Worm (Caenorhabditis elegans): ENCODE data around the gene F56H9.9.

Gene F56H9.9

DNA sequence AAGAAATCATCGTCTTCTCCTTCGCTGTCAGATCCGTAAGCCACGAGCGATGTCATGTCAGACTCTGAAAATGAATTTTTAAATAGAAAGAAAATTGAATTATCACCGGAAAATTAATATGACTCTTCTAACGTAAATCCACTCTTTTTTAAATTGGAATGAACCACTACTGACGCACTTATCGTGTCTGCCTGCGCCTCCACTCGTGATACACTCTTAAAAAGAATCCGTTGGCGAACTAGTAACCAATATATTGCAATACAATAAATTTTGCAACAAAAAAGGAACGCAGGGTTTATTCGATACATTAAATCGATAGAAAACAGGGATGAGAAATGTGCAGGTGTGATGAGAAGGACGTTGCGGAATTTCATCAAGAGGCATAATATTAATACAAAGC, 35.2 kb upstream of the F56H9.9 start, which contains the start of gene ccch-3:
ccch-3 (minus strand) TSS at position 262 of the 400 bp plus-strand sequence.
- TF ChIP-seq ets-7 (tag; optimal IDR thresholded peaks at IDR 0.05) = no peak
- no peak for TF ChIP-seq tbx-11 (GFP tag; IDR thresholded peaks at IDR 0.05)

DNA sequence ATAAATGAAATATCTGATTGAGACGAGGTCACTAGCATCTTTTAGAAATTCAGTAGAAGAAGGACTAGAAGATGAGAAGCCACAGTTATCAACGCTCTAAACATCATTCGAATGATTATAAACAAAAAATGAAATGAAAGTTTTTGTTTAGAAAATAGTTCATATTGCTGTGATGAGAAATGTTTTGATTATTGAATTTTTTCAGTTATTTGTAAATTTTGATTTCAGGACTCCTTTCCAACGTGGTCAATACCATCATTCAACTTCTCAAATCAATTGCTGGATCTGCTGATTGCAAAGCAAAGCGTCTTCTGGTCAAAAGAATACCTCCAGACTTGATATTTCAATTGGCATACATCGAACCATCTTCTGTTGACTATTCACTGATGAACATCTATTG, 33.9 kb upstream of the F56H9.9 start, which contains the start of gene W05B10.6:
W05B10.6 (minus strand) TSS at position 101 of the 400 bp plus-strand sequence.
- TF ChIP-seq tbx-11 (GFP tag; IDR thresholded peaks at IDR 0.05) (no peak), tra-4 (tag; optimal IDR thresholded peaks at IDR 0.05) (no peak), ceh-36 (tag; optimal IDR thresholded peaks at IDR 0.05) (no peak)

DNA sequence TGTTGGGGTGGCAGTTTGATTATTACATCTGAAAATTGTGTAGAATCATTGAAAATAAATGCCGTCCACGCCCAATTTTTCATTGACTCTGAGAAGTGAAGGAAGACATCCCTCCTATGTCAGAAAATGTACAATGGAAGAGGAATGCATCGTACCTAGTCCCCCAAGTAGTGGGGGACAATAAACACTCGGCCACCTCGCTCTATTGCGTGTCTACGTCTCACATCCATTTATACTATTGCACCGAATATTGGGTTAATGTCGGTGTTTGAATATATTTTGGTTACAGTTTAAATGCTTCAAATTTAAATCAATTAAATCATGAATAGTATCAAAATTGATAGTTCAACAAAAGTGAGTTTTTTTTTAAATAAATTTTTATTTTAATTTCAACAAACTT, 25.4 kb upstream of the F56H9.9 start, which contains the start of gene lin-25:
lin-25 (plus strand) TSS at position 290 of the 400 bp plus-strand sequence.
- TF ChIP-seq flt-1 (GFP tag; IDR thresholded peaks at IDR 0.05) = no peak
- TF ChIP-seq hnd-1 (tag; optimal IDR thresholded peaks at IDR 0.05) = no peak
- no peak for TF ChIP-seq F13C5.2 (tag; optimal IDR thresholded peaks at IDR 0.05)
- TF ChIP-seq scrt-1 (GFP tag; IDR thresholded peaks at IDR 0.05) = no peak
- no peak for TF ChIP-seq sea-1 (GFP tag; conservative IDR thresholded peaks at IDR 0.05)
- no peak for TF ChIP-seq ets-7 (tag; optimal IDR thresholded peaks at IDR 0.05)

DNA sequence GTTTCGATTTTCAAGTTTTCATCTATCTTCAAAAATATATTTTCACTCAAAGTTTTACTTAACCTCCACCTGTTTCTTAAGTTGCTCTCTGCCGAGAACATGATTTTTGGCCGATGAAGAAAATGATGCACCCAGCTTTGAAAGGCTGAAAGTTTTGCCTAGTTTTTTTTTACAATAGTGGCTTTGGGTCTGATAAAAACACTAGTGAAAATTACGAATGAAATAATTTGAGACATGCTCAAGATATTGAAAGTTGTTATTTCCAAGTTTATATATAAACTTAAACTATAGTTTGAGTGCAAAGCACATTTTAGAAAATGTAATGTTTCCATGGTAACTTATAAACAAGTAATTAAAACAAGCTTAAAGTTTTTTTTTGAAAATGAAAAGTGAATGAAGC, 24.9 kb upstream of the F56H9.9 start, which contains the start of gene gpa-9:
gpa-9 (minus strand) TSS at position 101 of the 400 bp plus-strand sequence.
- TF ChIP-seq hnd-1 (tag; optimal IDR thresholded peaks at IDR 0.05) (no peak), F13C5.2 (tag; optimal IDR thresholded peaks at IDR 0.05) (no peak), ets-7 (tag; optimal IDR thresholded peaks at IDR 0.05) (no peak), ceh-36 (tag; optimal IDR thresholded peaks at IDR 0.05) (no peak), scrt-1 (GFP tag; IDR thresholded peaks at IDR 0.05) (no peak), pes-1 (GFP tag; IDR thresholded peaks at IDR 0.05) (no peak), hmg-4 (GFP tag; optimal IDR thresholded peaks at IDR 0.05) (no peak), tbx-11 (GFP tag; IDR thresholded peaks at IDR 0.05) (no peak), tra-4 (tag; optimal IDR thresholded peaks at IDR 0.05) (no peak)

DNA sequence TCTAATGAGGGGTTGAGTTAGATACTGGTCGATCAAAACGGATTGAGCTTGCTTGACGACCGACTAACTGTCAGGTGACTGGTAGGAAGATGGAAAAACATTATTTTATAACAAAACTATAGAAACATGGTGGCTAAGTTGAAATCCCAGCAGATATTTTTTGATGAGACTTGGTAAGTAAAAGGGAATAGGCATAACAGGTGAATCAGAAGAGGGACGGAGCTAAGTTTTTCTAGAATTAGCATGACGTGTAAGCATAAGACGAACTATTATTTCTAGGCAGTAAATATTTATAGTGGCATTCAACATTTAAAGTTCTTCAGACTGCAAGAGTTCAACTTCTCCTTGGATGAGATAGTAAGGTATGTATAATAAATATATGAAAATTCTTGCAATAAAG, 20.2 kb upstream of the F56H9.9 start, which contains the start of gene F56H9.8:
F56H9.8 (plus strand) TSS at position 301 of the 400 bp plus-strand sequence.
- TF ChIP-seq ama-1 (optimal IDR thresholded peaks at IDR 0.05) (no peak), F13C5.2 (tag; optimal IDR thresholded peaks at IDR 0.05) (no peak), B0310.2 (tag; optimal IDR thresholded peaks at IDR 0.05) (no peak), ceh-36 (tag; optimal IDR thresholded peaks at IDR 0.05) (no peak), flt-1 (GFP tag; IDR thresholded peaks at IDR 0.05) (no peak), hmg-4 (GFP tag; optimal IDR thresholded peaks at IDR 0.05) (no peak), ets-7 (tag; optimal IDR thresholded peaks at IDR 0.05) (no peak), aly-1 (tag; optimal IDR thresholded peaks at IDR 0.05) (no peak), sea-1 (GFP tag; conservative IDR thresholded peaks at IDR 0.05) (no peak), tra-4 (tag; optimal IDR thresholded peaks at IDR 0.05) (no peak), ceh-13 (GFP tag; optimal IDR thresholded peaks at IDR 0.05) (no peak)

DNA sequence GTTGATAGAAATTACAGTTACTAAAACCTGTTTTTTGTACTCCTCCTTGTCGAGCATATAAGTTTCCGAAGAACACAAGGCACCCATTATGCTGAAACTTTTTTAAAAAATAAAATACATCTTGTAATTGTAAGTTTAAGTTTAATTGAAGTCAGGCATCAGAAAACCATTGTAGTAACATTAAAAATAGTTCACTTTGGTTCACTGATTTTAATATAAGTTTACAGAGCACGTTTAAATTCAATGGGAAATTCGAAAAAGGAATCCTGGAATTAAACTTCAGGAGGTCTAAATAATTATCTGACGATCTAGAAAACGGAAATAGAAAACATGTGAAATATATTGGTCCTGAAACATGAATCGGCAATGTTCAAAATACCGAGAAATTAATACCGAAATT, 16.1 kb upstream of the F56H9.9 start, which contains the start of gene gpa-8:
gpa-8 (minus strand) TSS at position 101 of the 400 bp plus-strand sequence.
- TF ChIP-seq hmg-4 (GFP tag; optimal IDR thresholded peaks at IDR 0.05) = no peak
- TF ChIP-seq flt-1 (GFP tag; IDR thresholded peaks at IDR 0.05) = no peak
- TF ChIP-seq pes-1 (GFP tag; IDR thresholded peaks at IDR 0.05) = no peak
- no peak for TF ChIP-seq tbx-37 (GFP tag; conservative IDR thresholded peaks at IDR 0.05)
- no peak for TF ChIP-seq tbx-11 (GFP tag; IDR thresholded peaks at IDR 0.05)
- no peak for TF ChIP-seq ceh-13 (GFP tag; optimal IDR thresholded peaks at IDR 0.05)
- TF ChIP-seq F13C5.2 (tag; optimal IDR thresholded peaks at IDR 0.05) = no peak
- TF ChIP-seq ets-7 (tag; optimal IDR thresholded peaks at IDR 0.05) = no peak
- TF ChIP-seq hmbx-1 (tag; optimal IDR thresholded peaks at IDR 0.05) = no peak
- TF ChIP-seq hnd-1 (tag; optimal IDR thresholded peaks at IDR 0.05) = no peak
- TF ChIP-seq ama-1 (optimal IDR thresholded peaks at IDR 0.05) = no peak
- TF ChIP-seq aly-1 (tag; optimal IDR thresholded peaks at IDR 0.05) = no peak
- no peak for TF ChIP-seq sea-1 (GFP tag; conservative IDR thresholded peaks at IDR 0.05)
- TF ChIP-seq ceh-36 (tag; optimal IDR thresholded peaks at IDR 0.05) = no peak
- TF ChIP-seq scrt-1 (GFP tag; IDR thresholded peaks at IDR 0.05) = no peak
- TF ChIP-seq B0310.2 (tag; optimal IDR thresholded peaks at IDR 0.05) = no peak
- TF ChIP-seq tra-4 (tag; optimal IDR thresholded peaks at IDR 0.05) = no peak

DNA sequence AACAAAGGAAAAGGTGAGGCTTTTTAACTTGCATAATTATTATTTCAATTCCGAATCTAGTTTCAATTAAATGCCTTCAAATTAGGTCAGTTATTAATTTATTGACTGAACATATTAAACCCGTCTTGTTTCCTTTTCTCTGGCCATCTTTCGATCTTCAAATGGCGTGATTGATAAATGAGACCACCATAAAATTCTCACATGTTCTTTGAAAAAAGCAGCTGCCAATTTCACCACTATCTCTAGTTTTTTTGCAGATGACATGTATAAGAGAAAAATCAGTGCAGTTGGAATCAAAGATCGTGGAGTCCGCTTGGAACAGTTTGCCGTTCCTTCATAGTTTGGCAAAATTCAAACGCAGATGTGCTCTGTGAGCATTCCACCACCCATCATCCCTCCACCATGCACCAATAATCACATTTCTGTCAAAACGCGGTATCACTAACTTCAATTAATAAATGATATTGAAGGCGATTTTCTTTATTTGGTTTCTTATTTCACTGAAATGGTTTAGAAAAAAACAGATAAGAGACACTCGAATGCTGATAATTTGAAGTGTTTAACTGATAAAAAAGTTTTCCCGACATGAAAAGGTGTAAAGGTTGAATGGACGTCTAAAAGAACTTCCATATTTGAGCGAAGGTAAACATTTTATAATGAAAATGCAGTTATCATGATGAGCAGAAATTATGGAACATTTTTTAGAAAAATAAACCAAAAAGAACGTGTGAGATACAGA, 13.7 kb upstream of the F56H9.9 start:
- TF ChIP-seq scrt-1 (GFP tag; IDR thresholded peaks at IDR 0.05) (no peak), tbx-11 (GFP tag; IDR thresholded peaks at IDR 0.05) (no peak), ama-1 (optimal IDR thresholded peaks at IDR 0.05) (no peak), flt-1 (GFP tag; IDR thresholded peaks at IDR 0.05) (no peak)

DNA sequence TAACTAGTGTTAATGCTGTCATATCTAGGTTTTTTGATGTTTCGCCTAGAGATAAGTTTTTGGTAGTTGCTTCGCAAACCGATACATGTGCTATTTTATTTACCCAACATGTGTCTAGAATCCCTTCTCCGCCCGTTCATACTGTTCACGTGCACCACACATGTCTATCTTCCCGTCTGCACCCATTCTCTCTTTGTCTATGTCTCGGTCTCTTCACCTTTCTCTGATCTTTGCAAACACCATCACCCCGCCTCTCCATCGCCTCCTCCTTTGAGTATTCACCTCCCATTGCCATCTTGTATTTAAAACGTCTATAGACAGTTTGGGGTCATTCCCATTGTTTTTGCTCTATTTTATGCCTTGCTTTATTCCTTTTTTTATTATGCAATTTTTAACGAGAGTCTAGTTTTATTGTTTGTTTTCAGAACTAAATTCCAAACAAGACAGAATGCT, 13.0 kb upstream of the F56H9.9 start, which contains the start of gene F56H9.2:
F56H9.2 (plus strand) TSS at position 426 of the 453 bp plus-strand sequence.
- TF ChIP-seq ceh-13 (GFP tag; optimal IDR thresholded peaks at IDR 0.05) (no peak), tbx-11 (GFP tag; IDR thresholded peaks at IDR 0.05) (no peak), tra-4 (tag; optimal IDR thresholded peaks at IDR 0.05) (no peak), sea-1 (GFP tag; conservative IDR thresholded peaks at IDR 0.05) (no peak), hnd-1 (tag; optimal IDR thresholded peaks at IDR 0.05) (no peak), F13C5.2 (tag; optimal IDR thresholded peaks at IDR 0.05) (no peak), flt-1 (GFP tag; IDR thresholded peaks at IDR 0.05) (no peak), hmg-4 (GFP tag; optimal IDR thresholded peaks at IDR 0.05) (no peak), ama-1 (optimal IDR thresholded peaks at IDR 0.05) (no peak), hmbx-1 (tag; optimal IDR thresholded peaks at IDR 0.05) (no peak)

Measured in whole organism, early embryonic.